Fruit fly (Drosophila melanogaster): ENCODE measurements around the gene Rnf11.
A peak's percentile ranks its signal among the peaks of the same experiment; 100 is the strongest.

The Rnf11 gene

DNA sequence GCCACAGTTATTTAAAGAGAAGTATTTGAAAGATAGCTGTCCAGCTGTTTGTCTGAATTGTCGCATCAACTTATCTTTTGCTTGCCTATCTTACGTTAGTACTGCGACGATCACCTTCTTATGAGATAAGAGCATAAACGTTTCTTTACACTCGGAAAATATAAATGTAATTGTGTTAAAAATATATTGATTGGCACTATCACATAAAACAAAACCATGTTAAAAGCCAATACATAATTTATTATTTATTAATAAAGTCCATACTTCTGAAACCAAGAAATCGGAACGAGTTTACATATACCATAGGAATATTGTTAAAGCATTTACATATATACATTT, 44.2 kb downstream of the Rnf11 start:
- no peak for TF ChIP-seq CG17801 (GFP tag; optimal IDR thresholded peaks at IDR 0.05; ENCODE audit: partially characterized antibody)

DNA sequence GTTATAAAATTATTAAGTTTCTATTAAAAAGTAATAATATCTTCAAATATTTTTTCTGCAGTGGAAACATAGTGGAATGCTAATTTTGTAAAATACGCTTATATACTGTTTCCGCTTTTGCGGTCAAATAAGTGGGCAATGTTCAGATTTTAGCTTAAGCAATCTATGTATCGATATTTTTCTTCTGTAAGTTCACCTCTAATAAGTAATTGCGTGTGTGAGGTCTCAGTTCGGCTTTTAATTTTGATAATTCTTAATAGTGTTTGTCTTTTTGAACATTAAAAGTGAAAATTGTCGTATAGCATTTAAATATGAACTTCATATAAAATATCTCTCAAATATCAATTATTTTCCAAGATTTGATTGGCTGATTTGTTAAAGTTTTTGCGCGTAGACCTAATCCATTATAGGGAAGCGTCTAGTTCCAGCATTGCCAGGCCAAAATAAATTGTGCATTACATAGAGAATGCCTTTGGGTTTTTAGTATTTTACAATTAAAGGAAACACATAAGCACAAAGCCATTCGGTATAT, 45.1 kb downstream of the Rnf11 start, which contains the start of gene Hcf:
Gene Hcf, plus strand, starts transcription at position 180 of the 532 bp plus-strand sequence.
- peak; percentile 52 for TF ChIP-seq CG17801 (GFP tag; optimal IDR thresholded peaks at IDR 0.05; ENCODE audit: partially characterized antibody)

- TF ChIP-seq CG17801 (GFP tag; optimal IDR thresholded peaks at IDR 0.05; ENCODE audit: partially characterized antibody) = peak; percentile 16
Measured at dm6 chr4:374230-374629, 59.5 kb downstream of the Rnf11 start.

DNA sequence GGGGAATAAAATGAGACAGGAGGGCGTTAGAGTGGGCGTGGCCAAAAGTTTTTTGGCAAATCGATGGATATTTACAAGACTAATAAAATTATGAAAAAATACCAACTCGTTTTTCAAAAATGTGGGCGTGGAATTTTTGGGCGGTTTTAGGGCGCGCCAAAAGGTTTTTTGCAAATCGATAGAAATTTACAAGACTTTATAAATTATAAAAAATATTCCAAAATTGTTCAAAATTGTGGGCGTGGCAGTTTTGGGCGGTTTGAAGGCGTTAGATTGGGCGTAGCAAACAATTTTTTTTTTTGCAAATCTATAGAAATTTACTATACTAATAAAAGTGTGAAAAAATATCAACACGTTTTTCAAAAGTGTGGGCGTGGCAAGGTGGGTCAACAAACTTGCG, 64.4 kb downstream of the Rnf11 start:
- TF ChIP-seq CG17801 (GFP tag; optimal IDR thresholded peaks at IDR 0.05; ENCODE audit: partially characterized antibody) = no peak

- TF ChIP-seq CG17801 (GFP tag; optimal IDR thresholded peaks at IDR 0.05; ENCODE audit: partially characterized antibody) = no peak
Measured at dm6 chr4:380462-380861, 65.7 kb downstream of the Rnf11 start.

Data from ovary, adult (tissue).